Worm (Caenorhabditis elegans): Measurements from ENCODE around the gene srx-80.
A peak's percentile ranks its signal among the peaks of the same experiment; 100 is the strongest.

srx-80 gene

DNA sequence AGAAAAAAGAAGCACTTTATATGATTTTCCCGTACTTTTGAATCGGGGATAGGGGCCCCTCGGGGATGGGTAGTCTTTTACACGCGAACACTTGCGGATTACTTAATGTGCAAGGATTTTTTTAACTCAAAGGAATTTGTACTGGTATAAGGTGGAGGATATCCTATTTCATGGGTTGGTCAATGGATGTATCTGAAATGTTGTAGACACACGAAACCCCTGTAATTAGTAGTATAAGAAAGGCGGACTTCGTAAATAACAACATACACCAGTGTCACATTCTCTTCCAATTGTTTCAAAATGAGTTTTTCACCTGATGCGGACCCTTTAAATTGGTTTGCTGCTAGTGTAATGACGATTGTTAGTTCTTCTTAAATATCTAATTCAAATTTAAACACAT lies at the start of gene srx-80:
Gene srx-80, plus strand, starts transcription at position 301 of the 400 bp plus-strand sequence.
- TF ChIP-seq zip-8 (tag; optimal IDR thresholded peaks at IDR 0.05) = no peak

- TF ChIP-seq mep-1 (tag; optimal IDR thresholded peaks at IDR 0.05) (no peak), nhr-28 (tag; optimal IDR thresholded peaks at IDR 0.05) (no peak), lsy-2 (tag; optimal IDR thresholded peaks at IDR 0.05) (no peak), cnd-1 (tag; optimal IDR thresholded peaks at IDR 0.05) (no peak), nhr-76 (tag; optimal IDR thresholded peaks at IDR 0.05) (no peak)
These were observed 48.3 kb upstream of the srx-80 start, which contains the start of gene F38B7.10 for ce11 chrV:11545227-11545626. TSS of gene F38B7.10 (plus strand) at chrV:11545527.

ce11 chrV:11546795-11547194 lies 46.7 kb upstream of the srx-80 start, which contains the start of gene F38B7.11:
TSS of gene F38B7.11 (plus strand) at chrV:11547095.
- TF ChIP-seq nhr-28 (tag; optimal IDR thresholded peaks at IDR 0.05) = no peak
- no peak for TF ChIP-seq mls-2 (tag; optimal IDR thresholded peaks at IDR 0.05)
- no peak for TF ChIP-seq nhr-76 (tag; optimal IDR thresholded peaks at IDR 0.05)
- TF ChIP-seq hlh-1 (tag; optimal IDR thresholded peaks at IDR 0.05) = no peak
- TF ChIP-seq flh-1 (GFP tag; optimal IDR thresholded peaks at IDR 0.05) = no peak
- no peak for TF ChIP-seq ztf-11 (tag; optimal IDR thresholded peaks at IDR 0.05)
- no peak for TF ChIP-seq pha-4 (tag; optimal IDR thresholded peaks at IDR 0.05)
- no peak for TF ChIP-seq unc-62 (GFP tag; optimal IDR thresholded peaks at IDR 0.05)
- TF ChIP-seq mab-5 (tag; optimal IDR thresholded peaks at IDR 0.05) = no peak
- TF ChIP-seq sem-2 (GFP tag; optimal IDR thresholded peaks at IDR 0.05) = no peak
- TF ChIP-seq nhr-12 (tag; optimal IDR thresholded peaks at IDR 0.05) = no peak
- no peak for TF ChIP-seq elt-1 (tag; optimal IDR thresholded peaks at IDR 0.05; ENCODE audit: borderline replicate concordance, insufficient read depth)

ce11 chrV:11548914-11549406 lies 44.6 kb upstream of the srx-80 start, which contains the start of the genes F38B7.17 and F38B7.3:
TSS of gene F38B7.17 (minus strand) at chrV:11548964.
TSS of gene F38B7.3 (plus strand) at chrV:11549107.
- TF ChIP-seq nhr-12 (tag; optimal IDR thresholded peaks at IDR 0.05) (no peak), cnd-1 (tag; optimal IDR thresholded peaks at IDR 0.05) (peak; percentile 84), mls-2 (tag; optimal IDR thresholded peaks at IDR 0.05) (no peak), pha-4 (tag; optimal IDR thresholded peaks at IDR 0.05) (peak; percentile 50), unc-62 (GFP tag; optimal IDR thresholded peaks at IDR 0.05) (peak; percentile 40), lin-32 (GFP tag; optimal IDR thresholded peaks at IDR 0.05) (peak; percentile 11), elt-3 (tag; optimal IDR thresholded peaks at IDR 0.05) (no peak), lsy-2 (tag; optimal IDR thresholded peaks at IDR 0.05) (peak; percentile 13), hlh-1 (tag; optimal IDR thresholded peaks at IDR 0.05) (peak; percentile 49), ces-1 (GFP tag; optimal IDR thresholded peaks at IDR 0.05) (peak; percentile 30), unc-120 (tag; optimal IDR thresholded peaks at IDR 0.05; ENCODE audit: poor library complexity, severe bottlenecking) (peak; percentile 30)

ce11 chrV:11552379-11552778 lies 41.1 kb upstream of the srx-80 start, which contains the start of gene srx-85:
TSS of gene srx-85 (plus strand) at chrV:11552679.
- TF ChIP-seq unc-120 (tag; optimal IDR thresholded peaks at IDR 0.05; ENCODE audit: poor library complexity, severe bottlenecking) (no peak), lsy-2 (tag; optimal IDR thresholded peaks at IDR 0.05) (no peak), mep-1 (tag; optimal IDR thresholded peaks at IDR 0.05) (no peak), sem-2 (GFP tag; optimal IDR thresholded peaks at IDR 0.05) (no peak)

DNA sequence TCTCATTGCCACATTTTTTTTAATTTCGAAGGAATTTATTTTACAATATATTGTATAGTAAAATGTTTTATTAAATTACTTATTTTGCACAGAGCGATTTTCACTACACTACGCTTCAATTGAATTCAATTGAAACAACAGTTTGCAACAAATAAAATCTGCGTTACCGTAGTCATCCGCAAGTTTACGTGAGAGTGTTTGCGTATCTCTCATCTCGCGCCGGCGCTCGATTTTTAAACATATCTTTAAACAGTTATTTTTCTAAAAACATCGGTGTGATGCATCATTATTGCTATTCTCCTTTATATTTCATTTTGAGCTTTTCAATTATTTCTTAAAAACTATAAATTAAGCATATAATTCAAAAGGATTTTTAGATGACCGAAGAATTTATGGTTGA lies 39.3 kb upstream of the srx-80 start, which contains the start of gene duo-1:
Gene duo-1, plus strand, starts transcription at position 371 of the 400 bp plus-strand sequence.
- TF ChIP-seq ceh-39 (tag; optimal IDR thresholded peaks at IDR 0.05) (no peak), unc-39 (tag; optimal IDR thresholded peaks at IDR 0.05) (no peak), ham-2 (GFP tag; optimal IDR thresholded peaks at IDR 0.05) (no peak), nhr-237 (tag; optimal IDR thresholded peaks at IDR 0.05) (no peak), mep-1 (tag; optimal IDR thresholded peaks at IDR 0.05) (no peak), bed-3 (GFP tag; optimal IDR thresholded peaks at IDR 0.05) (no peak), lsy-2 (tag; optimal IDR thresholded peaks at IDR 0.05) (peak; percentile 76), blmp-1 (tag; optimal IDR thresholded peaks at IDR 0.05) (no peak), nhr-12 (tag; optimal IDR thresholded peaks at IDR 0.05) (no peak)

ce11 chrV:11562643-11563042 lies 30.9 kb upstream of the srx-80 start, which contains the start of gene srx-86:
TSS of gene srx-86 (plus strand) at chrV:11562943.
- TF ChIP-seq ceh-39 (tag; optimal IDR thresholded peaks at IDR 0.05) = no peak
- no peak for TF ChIP-seq mls-2 (tag; optimal IDR thresholded peaks at IDR 0.05)
- TF ChIP-seq lin-32 (GFP tag; optimal IDR thresholded peaks at IDR 0.05) = no peak
- no peak for TF ChIP-seq ces-1 (GFP tag; optimal IDR thresholded peaks at IDR 0.05)
- TF ChIP-seq nhr-2 (tag; optimal IDR thresholded peaks at IDR 0.05) = no peak
- no peak for TF ChIP-seq pha-4 (tag; optimal IDR thresholded peaks at IDR 0.05)
- no peak for TF ChIP-seq lin-13 (tag; optimal IDR thresholded peaks at IDR 0.05)
- no peak for TF ChIP-seq ceh-83 (GFP tag; optimal IDR thresholded peaks at IDR 0.05)
- TF ChIP-seq nhr-237 (tag; optimal IDR thresholded peaks at IDR 0.05) = no peak
- no peak for TF ChIP-seq ztf-11 (tag; optimal IDR thresholded peaks at IDR 0.05)
- no peak for TF ChIP-seq sem-2 (GFP tag; optimal IDR thresholded peaks at IDR 0.05)
